Fruit fly (Drosophila melanogaster) whole organism, embryonic: Measurements from ENCODE around the gene Mst89B.

ENCODE experiments used
- Antp ChIP-seq: fragments of 200-800 bp; sonication (Bioruptor generic); optimal IDR thresholded peaks from 3 replicates; lab custom pipeline; 2016; ENCODE audit warnings: missing biosample characterization, missing genetic modification characterization
- Bteb2 ChIP-seq: fragments of 200-800 bp; sonication (Bioruptor generic); optimal IDR thresholded peaks from 2 replicates; lab custom pipeline; 2016; ENCODE audit warnings: missing biosample characterization, missing genetic modification characterization
- CG10979 ChIP-seq: fragments of 200-800 bp; sonication (Bioruptor generic); optimal IDR thresholded peaks from 2 replicates; lab custom pipeline; 2018; ENCODE audit warnings: missing biosample characterization, mild to moderate bottlenecking, missing genetic modification characterization, moderate library complexity
- CG11085 ChIP-seq: fragments of 200-800 bp; sonication (Bioruptor generic); IDR thresholded peaks from 2 replicates; pipeline ENCODE4 v1.3.6; 2022; ENCODE audit warnings: missing biosample characterization, missing genetic modification characterization
- CG14710 ChIP-seq: fragments of 200-800 bp; sonication (Bioruptor generic); optimal IDR thresholded peaks from 3 replicates; lab custom pipeline; 2019; ENCODE audit warnings: missing biosample characterization, mild to moderate bottlenecking, missing genetic modification characterization, moderate library complexity
- CG15514 ChIP-seq: fragments of 200-800 bp; sonication (Bioruptor generic); optimal IDR thresholded peaks from 3 replicates; lab custom pipeline; 2017; ENCODE audit warnings: missing biosample characterization, missing genetic modification characterization, mild to moderate bottlenecking, moderate library complexity, missing genetic modification reagents
- CG17612 ChIP-seq: fragments of 200-800 bp; sonication (Bioruptor generic); IDR thresholded peaks from 2 replicates; pipeline ENCODE4 v1.3.6; 2022; ENCODE audit warnings: missing biosample characterization, missing genetic modification characterization
- CG2120 ChIP-seq: fragments of 200-800 bp; sonication (Bioruptor generic); optimal IDR thresholded peaks from 3 replicates; lab custom pipeline; 2016; ENCODE audit warnings: missing biosample characterization, missing genetic modification characterization
- CG2129 ChIP-seq: fragments of 200-800 bp; sonication (Bioruptor generic); IDR thresholded peaks from 2 replicates; pipeline ENCODE4 v1.3.6; 2022; ENCODE audit warnings: missing biosample characterization, missing genetic modification characterization; ENCODE audit not compliant: partially characterized antibody
- CG2712 ChIP-seq: fragments of 200-800 bp; optimal IDR thresholded peaks from 3 replicates; lab custom pipeline; 2019; ENCODE audit warnings: missing biosample characterization, mild to moderate bottlenecking, missing genetic modification characterization, moderate library complexity
- CG32772 ChIP-seq: fragments of 200-800 bp; sonication (Bioruptor generic); IDR thresholded peaks from 2 replicates; pipeline ENCODE4 v1.3.6; 2022; ENCODE audit warnings: missing biosample characterization, missing genetic modification characterization
- CG34376 ChIP-seq: fragments of 200-800 bp; sonication (Bioruptor generic); optimal IDR thresholded peaks from 2 replicates; lab custom pipeline; 2018; ENCODE audit warnings: missing biosample characterization, mild to moderate bottlenecking, missing genetic modification characterization
- CG34422 ChIP-seq: fragments of 200-800 bp; sonication (Bioruptor generic); IDR thresholded peaks from 3 replicates; pipeline ENCODE4 v1.3.6; 2022; ENCODE audit warnings: missing biosample characterization, missing genetic modification characterization
- CG3995 ChIP-seq: fragments of 200-800 bp; sonication (Bioruptor generic); optimal IDR thresholded peaks from 3 replicates; lab custom pipeline; 2016; ENCODE audit warnings: missing biosample characterization, missing genetic modification characterization
- CG4854 ChIP-seq: fragments of 200-800 bp; sonication (Bioruptor generic); optimal IDR thresholded peaks from 2 replicates; lab custom pipeline; 2016; ENCODE audit warnings: missing biosample characterization, missing genetic modification characterization, inconsistent platforms
- CG6791 ChIP-seq: fragments of 200-800 bp; sonication (Bioruptor generic); IDR thresholded peaks from 3 replicates; pipeline ENCODE4 v1.3.6; 2022; ENCODE audit warnings: missing biosample characterization, missing genetic modification characterization; ENCODE audit not compliant: partially characterized antibody
- CG6854 ChIP-seq: fragments of 200-800 bp; sonication (Bioruptor generic); optimal IDR thresholded peaks from 3 replicates; lab custom pipeline; 2017; ENCODE audit warnings: missing biosample characterization, mild to moderate bottlenecking, missing genetic modification characterization
- CHES-1-like ChIP-seq: fragments of 200-800 bp; sonication (Bioruptor generic); optimal IDR thresholded peaks from 2 replicates; lab custom pipeline; 2016; ENCODE audit warnings: missing biosample characterization, missing genetic modification characterization
- CoRest ChIP-seq: fragments of 200-800 bp; sonication (Bioruptor generic); optimal IDR thresholded peaks from 3 replicates; lab custom pipeline; 2018; ENCODE audit warnings: missing biosample characterization, mild to moderate bottlenecking, missing genetic modification characterization, moderate library complexity
- Dbx ChIP-seq: fragments of 200-800 bp; sonication (Bioruptor generic); IDR thresholded peaks from 3 replicates; pipeline ENCODE4 v1.3.6; 2022; ENCODE audit warnings: missing biosample characterization, missing genetic modification characterization
- Dip3 ChIP-seq: fragments of 200-800 bp; sonication (Bioruptor generic); optimal IDR thresholded peaks from 3 replicates; lab custom pipeline; 2016; ENCODE audit warnings: missing biosample characterization, missing genetic modification characterization
- Dll ChIP-seq: fragments of 200-800 bp; sonication (Bioruptor generic); IDR thresholded peaks from 4 replicates; pipeline ENCODE4 v1.3.6; 2022; ENCODE audit warnings: missing biosample characterization, missing genetic modification characterization; ENCODE audit not compliant: partially characterized antibody
- Doc3 ChIP-seq: fragments of 200-800 bp; sonication (Bioruptor generic); IDR thresholded peaks from 3 replicates; pipeline ENCODE4 v1.3.6; 2022; ENCODE audit warnings: missing biosample characterization, missing genetic modification characterization; ENCODE audit not compliant: partially characterized antibody
- Dref ChIP-seq: fragments of 200-800 bp; sonication (Bioruptor generic); IDR thresholded peaks from 2 replicates; pipeline ENCODE4 v1.3.6; 2022; ENCODE audit warnings: missing biosample characterization, missing genetic modification characterization
- Hr51 ChIP-seq, 2 experiments: fragments of 200-800 bp; sonication (Bioruptor generic); optimal IDR thresholded peaks; 2 replicates in 1 of 2; 3 replicates in 1 of 2; lab custom pipeline; 2016 to 2018; ENCODE audit warnings: missing biosample characterization in 2 of 2, missing genetic modification characterization in 2 of 2, mild to moderate bottlenecking in 1 of 2, moderate library complexity in 1 of 2
- Jarid2 ChIP-seq: fragments of 200-800 bp; sonication (Bioruptor generic); optimal IDR thresholded peaks from 3 replicates; lab custom pipeline; 2017; ENCODE audit warnings: mild to moderate bottlenecking, missing biosample characterization, missing genetic modification reagents, missing genetic modification characterization
- Mad ChIP-seq: fragments of 200-800 bp; sonication (Bioruptor generic); optimal IDR thresholded peaks from 2 replicates; lab custom pipeline; 2016; ENCODE audit warnings: missing biosample characterization, missing genetic modification characterization
- Med ChIP-seq: fragments of 200-800 bp; sonication (Bioruptor generic); peaks from one replicate; lab custom pipeline; 2016; ENCODE audit warnings: missing biosample characterization, missing genetic modification characterization, mild to moderate bottlenecking, inconsistent platforms, moderate library complexity
- Myb ChIP-seq: fragments of 200-800 bp; sonication (Bioruptor generic); optimal IDR thresholded peaks from 2 replicates; lab custom pipeline; 2016; ENCODE audit warnings: missing biosample characterization, missing genetic modification characterization
- NK7.1 ChIP-seq: fragments of 200-800 bp; sonication (Bioruptor generic); optimal IDR thresholded peaks from 3 replicates; lab custom pipeline; 2016; ENCODE audit warnings: missing biosample characterization, missing genetic modification characterization
- Sin3A ChIP-seq: fragments of >200 bp; optimal IDR thresholded peaks from 2 replicates; lab custom pipeline; 2018
- Sox100B ChIP-seq: fragments of 200-800 bp; sonication (Bioruptor generic); optimal IDR thresholded peaks from 3 replicates; lab custom pipeline; 2018; ENCODE audit warnings: missing biosample characterization, mild to moderate bottlenecking, missing genetic modification characterization
- ara ChIP-seq: fragments of 200-800 bp; sonication (Bioruptor generic); IDR thresholded peaks from 2 replicates; pipeline ENCODE4 v1.3.6; 2022; ENCODE audit warnings: missing biosample characterization, missing genetic modification characterization
- bbx ChIP-seq: fragments of 200-800 bp; sonication (Bioruptor generic); IDR thresholded peaks from 2 replicates; pipeline ENCODE4 v1.3.6; 2022; ENCODE audit warnings: missing biosample characterization, missing genetic modification characterization; ENCODE audit not compliant: partially characterized antibody
- chinmo ChIP-seq: fragments of 200-800 bp; sonication (Bioruptor generic); IDR thresholded peaks from 4 replicates; pipeline ENCODE4 v1.3.6; 2022; ENCODE audit warnings: missing biosample characterization, missing genetic modification characterization; ENCODE audit not compliant: partially characterized antibody
- dm ChIP-seq: fragments of 200-800 bp; sonication (Bioruptor generic); optimal IDR thresholded peaks from 3 replicates; lab custom pipeline; 2016; ENCODE audit warnings: missing biosample characterization, missing genetic modification characterization
- hbn ChIP-seq: fragments of 200-800 bp; sonication (Bioruptor generic); IDR thresholded peaks from 2 replicates; pipeline ENCODE4 v1.3.6; 2022; ENCODE audit warnings: missing biosample characterization, missing genetic modification characterization; ENCODE audit not compliant: partially characterized antibody
- nmo ChIP-seq: fragments of 200-800 bp; sonication (Bioruptor generic); optimal IDR thresholded peaks from 2 replicates; lab custom pipeline; 2018; ENCODE audit warnings: missing biosample characterization, mild to moderate bottlenecking, missing genetic modification characterization, moderate library complexity
- p53 ChIP-seq: fragments of 200-800 bp; sonication (Bioruptor generic); optimal IDR thresholded peaks from 2 replicates; lab custom pipeline; 2016; ENCODE audit warnings: missing biosample characterization, missing genetic modification characterization
- row ChIP-seq: fragments of 200-800 bp; sonication (Bioruptor generic); IDR thresholded peaks from 3 replicates; pipeline ENCODE4 v1.3.6; 2022; ENCODE audit warnings: missing biosample characterization, missing genetic modification characterization
- run ChIP-seq: fragments of 200-800 bp; sonication (Bioruptor generic); optimal IDR thresholded peaks from 3 replicates; lab custom pipeline; 2018; ENCODE audit warnings: missing biosample characterization, mild to moderate bottlenecking, missing genetic modification characterization
- sens ChIP-seq: fragments of 200-800 bp; sonication (Bioruptor generic); peaks from one replicate; lab custom pipeline; 2016; ENCODE audit warnings: missing biosample characterization, missing genetic modification characterization
- sqz ChIP-seq: fragments of 200-800 bp; sonication (Bioruptor generic); optimal IDR thresholded peaks from 3 replicates; lab custom pipeline; 2018; ENCODE audit warnings: missing biosample characterization, mild to moderate bottlenecking, missing genetic modification characterization
- stc ChIP-seq: fragments of 200-800 bp; sonication (Bioruptor generic); IDR thresholded peaks from 2 replicates; pipeline ENCODE4 v1.3.6; 2022; ENCODE audit warnings: missing biosample characterization, missing genetic modification characterization
- stwl ChIP-seq: fragments of 200-800 bp; sonication (Bioruptor generic); optimal IDR thresholded peaks from 3 replicates; lab custom pipeline; 2018; ENCODE audit warnings: missing biosample characterization, mild to moderate bottlenecking, missing genetic modification characterization, moderate library complexity
- trem ChIP-seq: fragments of 200-800 bp; optimal IDR thresholded peaks from 3 replicates; lab custom pipeline; 2019; ENCODE audit warnings: missing biosample characterization, mild to moderate bottlenecking, missing genetic modification characterization, moderate library complexity
- vvl ChIP-seq: fragments of 200-800 bp; sonication (Bioruptor generic); IDR thresholded peaks from 2 replicates; pipeline ENCODE4 v1.3.6; 2022; ENCODE audit warnings: missing biosample characterization, missing genetic modification characterization
- zfh1 ChIP-seq: fragments of 200-800 bp; sonication (Bioruptor generic); IDR thresholded peaks from 3 replicates; pipeline ENCODE4 v1.3.6; 2022; ENCODE audit warnings: missing biosample characterization, missing genetic modification characterization
- zfh2 ChIP-seq: fragments of 200-800 bp; sonication (Bioruptor generic); optimal IDR thresholded peaks from 2 replicates; lab custom pipeline; 2016; ENCODE audit warnings: missing biosample characterization, missing genetic modification characterization

Mst89B gene

DNA sequence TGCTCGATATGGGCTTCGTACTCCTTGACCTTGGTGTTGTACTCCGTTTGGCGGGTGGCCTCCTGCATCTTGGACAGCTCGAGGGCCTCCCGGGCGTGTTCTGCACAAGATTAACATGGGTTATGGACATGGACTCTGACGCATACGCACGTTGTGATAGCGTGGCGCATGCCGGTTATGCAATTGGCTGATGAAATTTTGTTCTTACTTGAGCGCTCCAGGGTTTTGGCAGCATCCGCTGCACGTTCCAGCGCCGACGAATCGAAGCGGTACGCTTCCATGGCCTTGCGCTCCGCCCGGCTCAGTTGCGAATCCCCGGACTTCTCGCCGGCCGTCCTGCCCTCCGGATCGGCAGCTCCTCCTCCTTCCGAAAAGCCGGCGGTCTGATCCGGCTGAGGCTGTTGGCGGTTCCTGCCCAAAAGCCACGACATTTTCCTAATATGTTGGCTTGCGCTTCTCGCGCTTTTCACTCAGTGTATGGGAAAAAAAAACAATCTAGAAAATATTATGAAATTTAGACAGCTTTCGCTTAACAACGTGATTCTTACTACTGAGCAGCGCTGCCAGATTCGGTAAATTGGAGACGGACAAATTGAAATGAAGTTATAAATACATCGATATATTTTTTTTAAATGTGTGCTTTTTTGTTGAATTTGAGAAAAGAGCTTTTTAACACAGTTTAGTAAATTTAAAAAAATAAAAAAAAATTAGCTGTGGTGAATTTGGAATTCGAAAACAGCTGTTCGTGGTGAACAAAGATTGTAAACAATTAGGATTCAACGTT lies 3.1 kb upstream of the Mst89B start, which contains the start of the genes bor and asun (continued):
- TF ChIP-seq Mad (no peak), CG2129 (peak; percentile 21; the same call in 1 of the 2 replicates), stc (GFP tag; lab: Robert Waterston, UW) (no peak), Hr51 (GFP tag; optimal IDR thresholded peaks at IDR 0.05; lab: Kevin White, UChicago) (peak in 1 of 2 experiments; percentile 20), Dref (GFP tag; lab: Robert Waterston, UW) (peak; percentile 71), Dbx (no peak), trem (tag; lab: Kevin White, UChicago) (peak; percentile 53), CG32772 (peak; percentile 94), Dll (GFP tag; lab: Robert Waterston, UW) (peak; percentile 85), zfh2 (no peak), CG2712 (tag; lab: Kevin White, UChicago) (peak; percentile 56), NK7.1 (GFP tag; lab: Kevin White, UChicago) (peak; percentile 6), vvl (peak; percentile 43; the same call in 1 of the 2 replicates), Dip3 (GFP tag; lab: Kevin White, UChicago) (no peak), CG34376 (GFP tag; lab: Kevin White, UChicago) (peak; percentile 51), bbx (peak; percentile 78), CG14710 (tag; lab: Kevin White, UChicago) (peak; percentile 34), stwl (tag; lab: Kevin White, UChicago) (peak; percentile 10), Antp (GFP tag; lab: Kevin White, UChicago) (no peak), sqz (GFP tag; lab: Kevin White, UChicago) (peak; percentile 92), hbn (GFP tag; lab: Robert Waterston, UW) (peak; percentile 83), CG34422 (GFP tag; lab: Robert Waterston, UW) (peak; percentile 72; the same call in 1 of the 3 replicates), chinmo (peak; percentile 65; the same call in 1 of the 4 replicates), Doc3 (peak; percentile 69), Sox100B (GFP tag; lab: Kevin White, UChicago) (no peak), dm (GFP tag; lab: Kevin White, UChicago) (peak; percentile 67), nmo (GFP tag; lab: Kevin White, UChicago) (peak; percentile 10), run (tag; lab: Kevin White, UChicago) (no peak), ara (peak; percentile 23; the same call in 1 of the 2 replicates), CG10979 (no peak), Bteb2 (GFP tag; lab: Kevin White, UChicago) (peak; percentile 34), Med (peak; percentile 81), Jarid2 (GFP tag; lab: Kevin White, UChicago) (no peak), CG15514 (GFP tag; lab: Kevin White, UChicago) (no peak), zfh1 (0 out of 3 replicates have a peak, but pooled peaks have one; percentile 45), CG6854 (GFP tag; lab: Kevin White, UChicago) (no peak), CG11085 (GFP tag; lab: Robert Waterston, UW) (no peak), CG4854 (GFP tag; lab: Kevin White, UChicago) (peak; percentile 4), p53 (GFP tag; lab: Kevin White, UChicago) (no peak), Sin3A (lab: Kevin White, UChicago) (peak; percentile 20), CoRest (no peak), CG6791 (GFP tag; lab: Robert Waterston, UW) (0 out of 3 replicates have a peak, but pooled peaks have one; percentile 20), sens (GFP tag; lab: Kevin White, UChicago) (peak; percentile 66), row (GFP tag; lab: Robert Waterston, UW) (peak; percentile 39; the same call in 1 of the 3 replicates), CG17612 (GFP tag; lab: Robert Waterston, UW) (no peak), CHES-1-like (peak; percentile 20), CG2120 (GFP tag; lab: Kevin White, UChicago) (peak; percentile 48), Myb (GFP tag; lab: Kevin White, UChicago) (peak; percentile 40), CG3995 (GFP tag; lab: Kevin White, UChicago) (peak; percentile 94)
